Worm (Caenorhabditis elegans): ENCODE results near the gene srlf-14.

DNA sequence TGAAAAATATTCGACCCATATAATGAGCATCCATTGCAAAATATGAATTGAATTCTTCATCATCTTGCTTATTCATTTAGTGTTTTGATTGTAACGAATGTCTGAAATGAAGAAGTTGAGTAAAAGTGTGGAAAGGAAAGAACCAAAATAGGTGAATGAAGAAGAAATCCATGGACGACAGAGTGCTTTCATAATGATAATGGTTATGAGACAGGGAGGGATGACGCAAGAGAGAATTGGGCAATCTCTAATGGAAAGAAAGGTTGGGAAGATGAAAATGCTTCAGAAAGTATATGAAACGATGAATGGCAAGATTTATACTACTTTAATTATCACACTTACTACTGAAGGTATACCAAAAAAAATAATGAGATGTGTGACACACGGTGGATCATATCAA lies 10.1 kb upstream of the srlf-14 start, which contains the start of gene ZK596.3:
- TF ChIP-seq unc-55 (GFP tag; optimal IDR thresholded peaks at IDR 0.05) (no peak), pha-2 (tag; optimal IDR thresholded peaks at IDR 0.05) (no peak), ceh-24 (tag; optimal IDR thresholded peaks at IDR 0.05) (no peak), npax-4 (tag; optimal IDR thresholded peaks at IDR 0.05) (no peak), K02D7.2 (tag; optimal IDR thresholded peaks at IDR 0.05) (no peak), ama-1 (optimal IDR thresholded peaks at IDR 0.05) (no peak), pqm-1 (tag; optimal IDR thresholded peaks at IDR 0.05) (no peak), ceh-31 (tag; optimal IDR thresholded peaks at IDR 0.05) (no peak), nhr-11 (tag; optimal IDR thresholded peaks at IDR 0.05) (no peak), ceh-14 (tag; optimal IDR thresholded peaks at IDR 0.05) (no peak), tbx-2 (tag; optimal IDR thresholded peaks at IDR 0.05) (no peak), ceh-6 (GFP tag; optimal IDR thresholded peaks at IDR 0.05) (no peak), K09A11.1 (tag; optimal IDR thresholded peaks at IDR 0.05; ENCODE audit: insufficient read depth) (no peak)

All from whole organism, late embryonic.